Worm (Caenorhabditis elegans): ENCODE data around the gene sec-15.
A peak's percentile ranks its signal among the peaks of the same experiment; 100 is the strongest.

Gene sec-15

DNA sequence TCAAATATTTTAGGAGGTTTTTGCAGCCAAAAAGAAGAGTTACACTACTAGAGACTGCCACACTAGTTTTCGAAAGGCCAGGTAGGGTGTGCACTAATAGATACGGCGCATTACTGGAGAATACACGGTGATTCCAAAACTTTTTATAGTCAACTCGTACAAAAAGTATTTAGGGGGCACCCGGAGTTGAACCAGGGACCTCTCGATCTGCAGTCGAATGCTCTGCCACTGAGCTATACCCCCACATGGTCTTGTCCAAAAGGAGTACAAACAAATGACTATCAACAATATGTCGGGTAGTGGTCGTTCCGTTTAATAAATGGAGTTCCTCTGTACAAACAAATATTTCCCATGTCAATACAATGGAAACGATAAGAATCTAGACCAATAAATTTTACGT is 17.6 kb downstream of the sec-15 start (continued):
- TF ChIP-seq lim-6 (tag; optimal IDR thresholded peaks at IDR 0.05) (no peak), hlh-13 (GFP tag; optimal IDR thresholded peaks at IDR 0.05) (no peak), hlh-8 (tag; optimal IDR thresholded peaks at IDR 0.05) (no peak), ama-1 (optimal IDR thresholded peaks at IDR 0.05) (no peak), sox-4 (tag; optimal IDR thresholded peaks at IDR 0.05) (peak; percentile 26), pha-2 (tag; optimal IDR thresholded peaks at IDR 0.05) (no peak), pros-1 (tag; optimal IDR thresholded peaks at IDR 0.05) (no peak), fkh-10 (GFP tag; optimal IDR thresholded peaks at IDR 0.05) (no peak), F13H6.1 (tag; optimal IDR thresholded peaks at IDR 0.05) (no peak), ceh-18 (tag; optimal IDR thresholded peaks at IDR 0.05) (no peak), tbx-7 (tag; optimal IDR thresholded peaks at IDR 0.05) (no peak), fkh-6 (tag; optimal IDR thresholded peaks at IDR 0.05) (peak; percentile 3), unc-55 (GFP tag; optimal IDR thresholded peaks at IDR 0.05) (no peak), pqm-1 (tag; optimal IDR thresholded peaks at IDR 0.05) (no peak), dmd-4 (tag; optimal IDR thresholded peaks at IDR 0.05; ENCODE audit: borderline replicate concordance) (no peak), T23F11.4 (GFP tag; optimal IDR thresholded peaks at IDR 0.05) (no peak), elt-4 (tag; optimal IDR thresholded peaks at IDR 0.05) (no peak), ceh-45 (GFP tag; IDR thresholded peaks at IDR 0.05) (no peak), lin-11 (tag; optimal IDR thresholded peaks at IDR 0.05) (no peak), sox-2 (GFP tag; IDR thresholded peaks at IDR 0.05) (no peak), ets-4 (tag; optimal IDR thresholded peaks at IDR 0.05) (no peak), hlh-15 (tag; optimal IDR thresholded peaks at IDR 0.05) (no peak), nhr-11 (tag; optimal IDR thresholded peaks at IDR 0.05) (no peak), elt-2 (tag; optimal IDR thresholded peaks at IDR 0.05) (peak; percentile 66), ceh-24 (tag; optimal IDR thresholded peaks at IDR 0.05) (no peak), fax-1 (tag; optimal IDR thresholded peaks at IDR 0.05) (no peak), ceh-19 (GFP tag; optimal IDR thresholded peaks at IDR 0.05) (no peak), dve-1 (tag; optimal IDR thresholded peaks at IDR 0.05) (no peak), che-1 (tag; optimal IDR thresholded peaks at IDR 0.05) (peak; percentile 54), hlh-30 (tag; optimal IDR thresholded peaks at IDR 0.05; ENCODE audit: insufficient read depth) (no peak), pat-9 (tag; optimal IDR thresholded peaks at IDR 0.05) (no peak), zip-5 (tag; optimal IDR thresholded peaks at IDR 0.05) (no peak), odd-2 (tag; optimal IDR thresholded peaks at IDR 0.05) (no peak), ceh-2 (tag; optimal IDR thresholded peaks at IDR 0.05) (no peak), npax-4 (tag; optimal IDR thresholded peaks at IDR 0.05) (no peak), nfya-1 (tag; optimal IDR thresholded peaks at IDR 0.05) (no peak), syd-9 (tag; optimal IDR thresholded peaks at IDR 0.05) (no peak), ceh-9 (tag; optimal IDR thresholded peaks at IDR 0.05) (no peak), unc-86 (tag; optimal IDR thresholded peaks at IDR 0.05) (no peak), ceh-31 (tag; optimal IDR thresholded peaks at IDR 0.05) (no peak), tbx-2 (tag; optimal IDR thresholded peaks at IDR 0.05) (no peak), ztf-16 (tag; optimal IDR thresholded peaks at IDR 0.05) (no peak), sdc-2 (tag; optimal IDR thresholded peaks at IDR 0.05) (no peak), ceh-14 (tag; optimal IDR thresholded peaks at IDR 0.05) (no peak)

DNA sequence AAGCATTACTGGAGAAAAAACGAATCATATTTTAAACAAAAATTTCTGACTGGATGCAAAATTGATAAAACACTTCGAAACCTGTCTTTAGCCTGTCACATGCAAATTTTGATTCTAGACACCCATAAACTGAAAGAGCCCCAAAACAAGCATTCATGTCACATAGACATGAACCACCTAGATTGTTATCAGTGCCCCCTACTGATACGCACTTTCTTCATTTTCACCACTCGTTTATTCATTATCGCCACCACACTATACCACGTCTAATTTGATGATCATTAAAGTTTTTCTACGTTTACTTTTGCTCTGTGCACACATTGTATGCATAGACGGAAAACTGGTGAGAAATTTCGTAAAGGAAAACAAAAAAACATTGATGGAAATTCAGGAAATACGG is 23.6 kb downstream of the sec-15 start, which contains the start of gene cnnm-2:
Gene cnnm-2 (plus strand): TSS at position 190 of the 400 bp plus-strand sequence.
- TF ChIP-seq elt-2 (tag; optimal IDR thresholded peaks at IDR 0.05) (peak; percentile 86), ceh-6 (GFP tag; optimal IDR thresholded peaks at IDR 0.05) (no peak)

All from whole organism, late embryonic.